Worm (Caenorhabditis elegans): ENCODE results near the gene Y37E11AL.1.

The Y37E11AL.1 gene

ce11 chrIV:3740830-3741477 lies 31.7 kb downstream of the Y37E11AL.1 start, which contains the start of gene nape-1:
TSS of gene nape-1 (minus strand) at chrIV:3740880.
- TF ChIP-seq pqm-1 (tag; optimal IDR thresholded peaks at IDR 0.05) (peak; percentile 31), nfya-1 (tag; optimal IDR thresholded peaks at IDR 0.05; ENCODE audit: insufficient read depth) (peak; percentile 54), mdl-1 (tag; optimal IDR thresholded peaks at IDR 0.05) (no peak), pha-4 (tag; optimal IDR thresholded peaks at IDR 0.05) (peak; percentile 99), lin-39 (tag; optimal IDR thresholded peaks at IDR 0.05) (peak; percentile 46), nhr-67 (tag; optimal IDR thresholded peaks at IDR 0.05) (no peak), unc-39 (tag; optimal IDR thresholded peaks at IDR 0.05) (no peak), hmg-11 (tag; optimal IDR thresholded peaks at IDR 0.05) (peak; percentile 42), fkh-2 (tag; optimal IDR thresholded peaks at IDR 0.05) (no peak), elt-2 (tag; optimal IDR thresholded peaks at IDR 0.05) (peak; percentile 35), egl-5 (tag; optimal IDR thresholded peaks at IDR 0.05) (peak; percentile 41), lin-15B (tag; optimal IDR thresholded peaks at IDR 0.05) (peak; percentile 59), ceh-28 (tag; optimal IDR thresholded peaks at IDR 0.05) (no peak)

- TF ChIP-seq nhr-11 (tag; optimal IDR thresholded peaks at IDR 0.05) (no peak), aly-2 (tag; optimal IDR thresholded peaks at IDR 0.05) (no peak), snpc-4 (tag; optimal IDR thresholded peaks at IDR 0.05) (no peak), unc-39 (tag; optimal IDR thresholded peaks at IDR 0.05) (no peak), nhr-23 (tag; optimal IDR thresholded peaks at IDR 0.05) (no peak), mml-1 (tag; optimal IDR thresholded peaks at IDR 0.05) (no peak), egl-5 (tag; optimal IDR thresholded peaks at IDR 0.05) (no peak)
These were observed 32.6 kb downstream of the Y37E11AL.1 start for ce11 chrIV:3741874-3742273.

DNA sequence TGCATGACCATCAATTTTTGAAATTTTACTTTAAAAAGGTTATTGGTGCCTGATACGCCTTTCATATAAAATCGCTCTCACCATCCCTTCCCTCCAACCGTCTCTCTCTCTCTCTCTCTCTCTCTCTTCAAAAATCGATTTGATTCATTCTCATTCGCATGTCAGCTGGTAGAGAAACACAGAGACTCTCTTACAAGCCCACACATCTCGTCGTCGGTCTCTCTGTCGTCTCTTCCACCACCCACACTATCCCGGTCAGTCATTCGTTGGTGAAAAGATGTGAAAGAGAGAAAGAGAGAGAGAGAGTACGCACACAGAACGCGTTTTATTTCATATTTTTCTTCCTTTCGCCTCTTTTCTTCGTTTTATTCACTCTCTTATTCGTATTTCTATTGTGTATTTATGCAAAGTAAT lies 33.1 kb downstream of the Y37E11AL.1 start:
- TF ChIP-seq ceh-28 (tag; optimal IDR thresholded peaks at IDR 0.05) (peak; percentile 95), mdl-1 (tag; optimal IDR thresholded peaks at IDR 0.05) (peak; percentile 33), nhr-43 (tag; optimal IDR thresholded peaks at IDR 0.05; ENCODE audit: poor library complexity, severe bottlenecking) (peak; percentile 51), nfya-1 (tag; optimal IDR thresholded peaks at IDR 0.05; ENCODE audit: insufficient read depth) (peak; percentile 93), egl-5 (tag; optimal IDR thresholded peaks at IDR 0.05) (peak; percentile 86), jun-1 (tag; optimal IDR thresholded peaks at IDR 0.05) (peak; percentile 85), ama-1 (optimal IDR thresholded peaks at IDR 0.05) (peak; percentile 31), ceh-9 (tag; optimal IDR thresholded peaks at IDR 0.05) (no peak), nhr-23 (tag; optimal IDR thresholded peaks at IDR 0.05) (peak; percentile 75), sea-2 (GFP tag; optimal IDR thresholded peaks at IDR 0.05) (no peak), unc-62 (GFP tag; optimal IDR thresholded peaks at IDR 0.05) (no peak), R02D3.7 (tag; optimal IDR thresholded peaks at IDR 0.05) (peak; percentile 60), ztf-4 (tag; optimal IDR thresholded peaks at IDR 0.05) (no peak), lsy-12 (tag; optimal IDR thresholded peaks at IDR 0.05) (peak; percentile 48), nhr-77 (tag; optimal IDR thresholded peaks at IDR 0.05) (peak; percentile 10), tbx-2 (tag; optimal IDR thresholded peaks at IDR 0.05) (peak; percentile 60), nhr-25 (tag; optimal IDR thresholded peaks at IDR 0.05) (peak; percentile 88), elt-2 (tag; optimal IDR thresholded peaks at IDR 0.05) (peak; percentile 66), fkh-10 (GFP tag; optimal IDR thresholded peaks at IDR 0.05) (no peak), lin-15B (tag; optimal IDR thresholded peaks at IDR 0.05) (peak; percentile 78), elt-3 (tag; optimal IDR thresholded peaks at IDR 0.05) (no peak), skn-1 (tag; optimal IDR thresholded peaks at IDR 0.05) (peak; percentile 80), pha-4 (tag; optimal IDR thresholded peaks at IDR 0.05) (peak; percentile 75), lin-39 (tag; optimal IDR thresholded peaks at IDR 0.05) (peak; percentile 82), ceh-16 (tag; optimal IDR thresholded peaks at IDR 0.05) (no peak), pqm-1 (tag; optimal IDR thresholded peaks at IDR 0.05) (peak; percentile 72), snpc-4 (tag; optimal IDR thresholded peaks at IDR 0.05) (peak; percentile 36), hmg-11 (tag; optimal IDR thresholded peaks at IDR 0.05) (peak; percentile 90)

DNA sequence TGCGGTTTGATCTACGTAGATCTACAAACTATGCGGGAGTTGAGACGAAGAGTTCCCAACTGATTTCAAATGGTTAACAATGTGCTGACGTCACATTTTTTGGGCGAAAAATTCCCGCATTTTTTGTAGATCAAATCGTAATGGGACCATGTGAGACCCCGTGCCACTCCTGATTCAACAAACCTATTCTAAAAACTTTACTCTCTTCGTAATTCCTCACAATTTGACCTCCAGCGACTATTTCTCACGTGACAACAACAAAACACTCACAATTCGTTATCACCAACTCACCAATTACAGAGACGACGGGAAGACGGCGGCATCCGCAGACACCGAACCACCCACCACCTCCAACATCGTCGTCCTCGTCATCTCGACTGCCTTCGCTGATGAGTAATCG lies 34.4 kb downstream of the Y37E11AL.1 start, which contains the start of gene siah-1:
Gene siah-1, plus strand, starts transcription at position 301 of the 400 bp plus-strand sequence.
- no peak for TF ChIP-seq nhr-28 (tag; optimal IDR thresholded peaks at IDR 0.05)
- TF ChIP-seq pqm-1 (tag; optimal IDR thresholded peaks at IDR 0.05) = peak; percentile 22
- no peak for TF ChIP-seq elt-3 (tag; optimal IDR thresholded peaks at IDR 0.05)
- TF ChIP-seq ceh-28 (tag; optimal IDR thresholded peaks at IDR 0.05) = no peak
- no peak for TF ChIP-seq eor-1 (tag; optimal IDR thresholded peaks at IDR 0.05)
- no peak for TF ChIP-seq pha-4 (tag; optimal IDR thresholded peaks at IDR 0.05)
- peak; percentile 25 for TF ChIP-seq elt-2 (tag; optimal IDR thresholded peaks at IDR 0.05)
- TF ChIP-seq zag-1 (tag; optimal IDR thresholded peaks at IDR 0.05) = no peak
- TF ChIP-seq egl-5 (tag; optimal IDR thresholded peaks at IDR 0.05) = no peak
- no peak for TF ChIP-seq skn-1 (tag; optimal IDR thresholded peaks at IDR 0.05)

Data from whole organism, L3 larva.